Worm (Caenorhabditis elegans) whole organism, L1 larva: ENCODE data around the gene tmed-1.

ENCODE experiments used
- C04F5.9 ChIP-seq: sonication (generic microtip); optimal IDR thresholded peaks from 2 replicates; lab custom pipeline; 2016; ENCODE audit warnings: missing genetic modification characterization, missing compliant biosample characterization
- F16B12.6 ChIP-seq: fragments of 150-350 bp; optimal IDR thresholded peaks from 2 replicates; lab custom pipeline; 2014; ENCODE audit warnings: missing biosample characterization, missing genetic modification characterization
- alr-1 ChIP-seq: fragments of 200-800 bp; sonication (Bioruptor generic); optimal IDR thresholded peaks from 2 replicates; lab custom pipeline; 2018; ENCODE audit warnings: borderline replicate concordance, mild to moderate bottlenecking, missing genetic modification characterization, missing compliant biosample characterization
- blmp-1 ChIP-seq: fragments of 150-350 bp; optimal IDR thresholded peaks from 2 replicates; lab custom pipeline; 2014; ENCODE audit warnings: missing biosample characterization, missing genetic modification characterization
- ceh-82 ChIP-seq, 3 experiments: fragments of 150-350 bp in 1 of 3; sonication (generic microtip) in 2 of 3; optimal IDR thresholded peaks; 2 replicates each; lab custom pipeline; 2014 to 2017; ENCODE audit warnings: missing biosample characterization in 3 of 3, missing genetic modification characterization in 3 of 3
- ceh-88 ChIP-seq: fragments of 200-800 bp; sonication (Bioruptor generic); IDR thresholded peaks from 2 replicates; pipeline ENCODE4 v1.3.6; 2022; ENCODE audit warnings: missing genetic modification characterization, missing compliant biosample characterization
- dpl-1 ChIP-seq, 3 experiments: fragments of 150-350 bp in 2 of 3; sonication (generic microtip) in 1 of 3; optimal IDR thresholded peaks; 2 replicates each; lab custom pipeline; 2014 to 2017; ENCODE audit warnings: missing biosample characterization in 3 of 3, missing genetic modification characterization in 3 of 3, missing genetic modification reagents in 3 of 3
- dsc-1 ChIP-seq: sonication (generic microtip); optimal IDR thresholded peaks from 2 replicates; lab custom pipeline; 2016; ENCODE audit warnings: mild to moderate bottlenecking, missing genetic modification characterization, missing compliant biosample characterization
- efl-1 ChIP-seq, 4 experiments: fragments of 150-350 bp; optimal IDR thresholded peaks in 3 of 4; peaks in 1 of 4; 1 replicate in 1 of 4; 2 replicates in 3 of 4; lab custom pipeline; 2014; ENCODE audit warnings: missing biosample characterization in 2 of 4, missing genetic modification characterization in 2 of 4, missing genetic modification reagents in 2 of 4
- egl-13 ChIP-seq: sonication (generic microtip); optimal IDR thresholded peaks from 2 replicates; lab custom pipeline; 2016; ENCODE audit warnings: missing genotype, missing genetic modification reagents, missing genetic modification characterization, missing compliant biosample characterization
- elt-2 ChIP-seq: sonication (generic microtip); optimal IDR thresholded peaks from 2 replicates; lab custom pipeline; 2016; ENCODE audit warnings: missing genetic modification characterization, mild to moderate bottlenecking, inconsistent platforms, missing compliant biosample characterization, missing genetic modification reagents
- elt-3 ChIP-seq, 6 experiments: fragments of 150-350 bp in 1 of 6; sonication (generic microtip); optimal IDR thresholded peaks; 2 replicates each; lab custom pipeline; 2017 to 2018; ENCODE audit warnings: missing biosample characterization in 6 of 6, missing genetic modification characterization in 6 of 6, inconsistent platforms in 1 of 6
- fkh-8 ChIP-seq: sonication (generic microtip); optimal IDR thresholded peaks from 2 replicates; lab custom pipeline; 2016; ENCODE audit warnings: mild to moderate bottlenecking, missing genetic modification characterization, missing compliant biosample characterization
- grh-1 ChIP-seq: fragments of 200-800 bp; sonication (Bioruptor generic); IDR thresholded peaks from 2 replicates; pipeline ENCODE4 v1.3.6; 2022; ENCODE audit warnings: missing genetic modification reagents, missing genetic modification characterization, missing compliant biosample characterization
- hlh-17 ChIP-seq: fragments of 200-800 bp; sonication (Bioruptor generic); optimal IDR thresholded peaks from 2 replicates; lab custom pipeline; 2018; ENCODE audit warnings: missing genetic modification characterization, mild to moderate bottlenecking, missing compliant biosample characterization, moderate library complexity, borderline replicate concordance
- irx-1 ChIP-seq: sonication (generic microtip); optimal IDR thresholded peaks from 2 replicates; lab custom pipeline; 2016; ENCODE audit warnings: missing genetic modification characterization, missing compliant biosample characterization
- jun-1 ChIP-seq: fragments of 150-350 bp; optimal IDR thresholded peaks from 2 replicates; lab custom pipeline; 2014; ENCODE audit warnings: missing biosample characterization, missing genetic modification reagents, missing genetic modification characterization
- lin-13 ChIP-seq: fragments of 150-350 bp; optimal IDR thresholded peaks from 2 replicates; lab custom pipeline; 2014; ENCODE audit warnings: missing biosample characterization, missing genetic modification reagents, missing genetic modification characterization
- lin-35 ChIP-seq, 2 experiments: fragments of 150-350 bp; optimal IDR thresholded peaks; 2 replicates each; lab custom pipeline; 2014; ENCODE audit warnings: missing biosample characterization in 2 of 2, missing genetic modification characterization in 2 of 2, missing genetic modification reagents in 2 of 2
- lin-39 ChIP-seq: fragments of 150-350 bp; optimal IDR thresholded peaks from 2 replicates; lab custom pipeline; 2014; ENCODE audit warnings: missing biosample characterization, missing genetic modification reagents, missing genetic modification characterization
- lir-3 ChIP-seq: sonication (generic microtip); optimal IDR thresholded peaks from 2 replicates; lab custom pipeline; 2016; ENCODE audit warnings: mild to moderate bottlenecking, missing genetic modification characterization, moderate library complexity, missing compliant biosample characterization; ENCODE audit not compliant: poor library complexity
- lsy-2 ChIP-seq, 2 experiments: fragments of 150-350 bp; optimal IDR thresholded peaks; 2 replicates each; lab custom pipeline; 2014; ENCODE audit warnings: missing biosample characterization in 2 of 2, missing genetic modification characterization in 2 of 2
- mef-2 ChIP-seq: fragments of 150-350 bp; optimal IDR thresholded peaks from 2 replicates; lab custom pipeline; 2014; ENCODE audit warnings: missing biosample characterization, missing genetic modification characterization
- nhr-12 ChIP-seq: sonication (generic microtip); optimal IDR thresholded peaks from 2 replicates; lab custom pipeline; 2017; ENCODE audit warnings: missing biosample characterization, missing genetic modification characterization
- nhr-19 ChIP-seq: fragments of 200-800 bp; sonication (Bioruptor generic); conservative IDR thresholded peaks from 2 replicates; pipeline ENCODE4 v1.3.6; 2022; ENCODE audit warnings: missing genetic modification characterization, missing compliant biosample characterization
- nhr-237 ChIP-seq: fragments of 150-350 bp; optimal IDR thresholded peaks from 2 replicates; lab custom pipeline; 2014; ENCODE audit warnings: missing biosample characterization, missing genetic modification characterization
- nhr-28 ChIP-seq: fragments of 150-350 bp; optimal IDR thresholded peaks from 2 replicates; lab custom pipeline; 2014; ENCODE audit warnings: missing biosample characterization, missing genetic modification characterization
- nhr-71 ChIP-seq: sonication (generic microtip); optimal IDR thresholded peaks from 2 replicates; lab custom pipeline; 2016; ENCODE audit warnings: mild to moderate bottlenecking, missing genetic modification characterization, moderate library complexity, missing compliant biosample characterization
- nhr-76 ChIP-seq: sonication (generic microtip); optimal IDR thresholded peaks from 2 replicates; lab custom pipeline; 2017; ENCODE audit warnings: missing biosample characterization, missing genetic modification characterization
- nhr-85 ChIP-seq: sonication (generic microtip); peaks from one replicate; lab custom pipeline; 2016; ENCODE audit warnings: missing genetic modification characterization, inconsistent platforms, missing compliant biosample characterization
- nhr-90 ChIP-seq: sonication (generic microtip); optimal IDR thresholded peaks from 2 replicates; lab custom pipeline; 2016; ENCODE audit warnings: mild to moderate bottlenecking, missing genetic modification characterization, missing compliant biosample characterization; ENCODE audit not compliant: poor library complexity
- pag-3 ChIP-seq: sonication (generic microtip); optimal IDR thresholded peaks from 2 replicates; lab custom pipeline; 2017; ENCODE audit warnings: missing genetic modification characterization, mild to moderate bottlenecking, missing compliant biosample characterization, antibody characterized with exemption, borderline replicate concordance; ENCODE audit not compliant: insufficient read depth
- pqm-1 ChIP-seq: sonication (generic microtip); optimal IDR thresholded peaks from 3 replicates; lab custom pipeline; 2017; ENCODE audit warnings: missing biosample characterization, missing genetic modification characterization
- rnt-1 ChIP-seq: sonication (generic microtip); optimal IDR thresholded peaks from 2 replicates; lab custom pipeline; 2016; ENCODE audit warnings: mild to moderate bottlenecking, missing genetic modification characterization, moderate library complexity, missing compliant biosample characterization
- skn-1 ChIP-seq: fragments of 150-350 bp; optimal IDR thresholded peaks from 2 replicates; lab custom pipeline; 2014; ENCODE audit warnings: missing biosample characterization, missing genetic modification characterization
- snpc-4 ChIP-seq: fragments of 150-350 bp; optimal IDR thresholded peaks from 2 replicates; lab custom pipeline; 2014; ENCODE audit warnings: missing biosample characterization, missing genetic modification characterization
- snu-23 ChIP-seq: sonication (generic microtip); optimal IDR thresholded peaks from 2 replicates; lab custom pipeline; 2016; ENCODE audit warnings: missing genetic modification characterization, missing compliant biosample characterization
- sox-4 ChIP-seq: sonication (generic microtip); optimal IDR thresholded peaks from 2 replicates; lab custom pipeline; 2016; ENCODE audit warnings: missing genetic modification characterization, missing compliant biosample characterization
- sptf-1 ChIP-seq: fragments of 150-350 bp; optimal IDR thresholded peaks from 2 replicates; lab custom pipeline; 2014; ENCODE audit warnings: missing biosample characterization, missing genetic modification characterization
- tlp-1 ChIP-seq: fragments of 150-350 bp; optimal IDR thresholded peaks from 2 replicates; lab custom pipeline; 2014; ENCODE audit warnings: missing biosample characterization, missing genetic modification characterization
- xbp-1 ChIP-seq: sonication (generic microtip); optimal IDR thresholded peaks from 2 replicates; lab custom pipeline; 2016; ENCODE audit warnings: missing genetic modification characterization, missing compliant biosample characterization
- zag-1 ChIP-seq: fragments of 150-350 bp; optimal IDR thresholded peaks from 2 replicates; lab custom pipeline; 2014; ENCODE audit warnings: missing biosample characterization, missing genetic modification characterization
- ztf-11 ChIP-seq, 2 experiments: sonication (generic microtip); optimal IDR thresholded peaks; 2 replicates each; lab custom pipeline; 2016 to 2017; ENCODE audit warnings: missing genetic modification characterization in 2 of 2, missing biosample characterization in 1 of 2, missing compliant biosample characterization in 1 of 2

Gene tmed-1

DNA sequence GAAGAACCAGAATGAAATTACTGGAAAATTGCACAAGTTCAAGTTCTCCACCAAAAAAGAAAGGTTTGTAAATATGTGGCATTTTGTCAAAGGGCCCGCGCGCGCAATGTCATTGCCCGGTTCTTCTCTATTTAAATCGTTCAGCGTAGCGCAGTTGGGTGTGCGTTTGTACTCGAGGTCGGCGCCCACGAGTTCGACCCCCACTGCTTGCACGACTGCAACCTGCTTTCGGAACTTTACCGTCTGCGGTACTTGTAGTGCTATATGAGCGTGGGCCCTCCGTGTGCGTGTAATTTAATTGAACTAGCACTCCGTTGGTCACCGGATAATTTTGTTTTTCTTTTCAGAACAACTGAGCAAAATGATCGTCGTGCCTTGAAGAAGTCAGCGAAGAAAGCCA is 8.5 kb upstream of the tmed-1 start (continued):
- TF ChIP-seq lin-13 (GFP tag; lab: Kevin White, UChicago) (peak; percentile 60), C04F5.9 (tag; lab: Kevin White, UChicago) (no peak), efl-1 (optimal IDR thresholded peaks at IDR 0.05; lab: Kevin White, UChicago) (peak; percentile 48 to 57), efl-1 (GFP tag; optimal IDR thresholded peaks at IDR 0.05 in 1 of 2; lab: Kevin White, UChicago) (peak; percentile 28 to 95), nhr-71 (tag; lab: Kevin White, UChicago) (peak; percentile 77), elt-3 (tag; optimal IDR thresholded peaks at IDR 0.05; lab: Kevin White, UChicago) (peak in 4 of 6 experiments; percentile 41 to 59 (median 48)), lsy-2 (tag; optimal IDR thresholded peaks at IDR 0.05; lab: Kevin White, UChicago) (peak; percentile 56 to 59), egl-13 (no peak), ztf-11 (tag; optimal IDR thresholded peaks at IDR 0.05; lab: Kevin White, UChicago) (no peak), sox-4 (tag; lab: Kevin White, UChicago) (no peak), lin-39 (tag; lab: Kevin White, UChicago) (no peak), dpl-1 (GFP tag; optimal IDR thresholded peaks at IDR 0.05; lab: Kevin White, UChicago) (peak; percentile 41 to 51 (median 42)), sptf-1 (no peak), nhr-76 (tag; lab: Kevin White, UChicago) (peak; percentile 38), rnt-1 (tag; lab: Kevin White, UChicago) (peak; percentile 86), lin-35 (GFP tag; optimal IDR thresholded peaks at IDR 0.05; lab: Kevin White, UChicago) (peak; percentile 53 to 83), elt-2 (tag; lab: Kevin White, UChicago) (peak; percentile 13), snu-23 (GFP tag; lab: Kevin White, UChicago) (peak; percentile 80), jun-1 (tag; lab: Kevin White, UChicago) (no peak), irx-1 (tag; lab: Kevin White, UChicago) (peak; percentile 34), pqm-1 (no peak), pag-3 (no peak), mef-2 (no peak), tlp-1 (tag; lab: Kevin White, UChicago) (no peak), blmp-1 (tag; lab: Kevin White, UChicago) (no peak), grh-1 (GFP tag; lab: Robert Waterston, UW) (0 out of 2 replicates have a peak, but pooled peaks have one; percentile 21), zag-1 (tag; lab: Kevin White, UChicago) (no peak), ceh-88 (GFP tag; lab: Robert Waterston, UW) (no peak), lir-3 (peak; percentile 34), hlh-17 (no peak), nhr-19 (GFP tag; lab: Robert Waterston, UW) (peak; percentile 69), dsc-1 (tag; lab: Kevin White, UChicago) (peak; percentile 65), xbp-1 (tag; lab: Kevin White, UChicago) (peak; percentile 54), ceh-82 (tag; optimal IDR thresholded peaks at IDR 0.05; lab: Kevin White, UChicago) (peak; percentile 36 to 68 (median 57))

DNA sequence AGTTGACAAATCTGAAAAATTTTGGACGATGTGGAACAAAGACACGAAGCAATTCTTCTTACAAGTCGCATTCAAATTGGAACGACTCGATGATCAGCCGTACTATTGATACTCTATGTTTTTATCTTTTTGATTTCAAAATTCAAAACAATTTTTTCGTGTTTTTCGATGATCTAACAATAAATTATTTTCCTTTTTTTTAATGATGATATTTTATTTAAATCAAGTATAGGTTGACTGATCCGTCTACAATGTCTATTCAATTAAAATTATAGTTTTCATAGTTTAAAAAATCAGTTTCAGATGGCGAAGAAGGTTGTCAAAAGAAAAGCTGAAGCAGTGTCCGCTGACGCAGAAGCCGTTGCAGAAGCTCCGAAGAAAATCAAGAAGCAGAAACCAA is 7.2 kb upstream of the tmed-1 start, which contains the start of gene rbm-34:
TSS of gene rbm-34 (plus strand) at position 301 of the 400 bp plus-strand sequence.
- TF ChIP-seq nhr-12 (tag; lab: Kevin White, UChicago), result no peak
- no peak for TF ChIP-seq nhr-19 (GFP tag; lab: Robert Waterston, UW)
- TF ChIP-seq tlp-1 (tag; lab: Kevin White, UChicago), result no peak
- TF ChIP-seq nhr-237, result no peak
- no peak for TF ChIP-seq blmp-1 (tag; lab: Kevin White, UChicago)
- no peak for TF ChIP-seq rnt-1 (tag; lab: Kevin White, UChicago)
- TF ChIP-seq egl-13, result no peak
- TF ChIP-seq nhr-28, result no peak
- TF ChIP-seq F16B12.6, result no peak
- TF ChIP-seq elt-2 (tag; lab: Kevin White, UChicago), result no peak
- TF ChIP-seq fkh-8 (tag; lab: Kevin White, UChicago), result no peak
- TF ChIP-seq sptf-1, result no peak
- TF ChIP-seq alr-1 (tag; lab: Kevin White, UChicago), result no peak
- no peak for TF ChIP-seq efl-1 (optimal IDR thresholded peaks at IDR 0.05; lab: Kevin White, UChicago)
- TF ChIP-seq efl-1 (GFP tag; optimal IDR thresholded peaks at IDR 0.05 in 1 of 2; lab: Kevin White, UChicago), result no peak
- TF ChIP-seq nhr-85 (tag; lab: Kevin White, UChicago), result no peak
- TF ChIP-seq snpc-4 (tag; lab: Kevin White, UChicago), result no peak
- no peak for TF ChIP-seq nhr-90 (tag; lab: Kevin White, UChicago)
- no peak for TF ChIP-seq lin-35 (GFP tag; optimal IDR thresholded peaks at IDR 0.05; lab: Kevin White, UChicago)
- TF ChIP-seq skn-1 (tag; lab: Kevin White, UChicago), result no peak
- no peak for TF ChIP-seq hlh-17
